Fruit fly (Drosophila melanogaster) whole organism, embryonic: Measurements from ENCODE around the gene CG8673.

Source experiments
- Aef1 ChIP-seq: fragments of 200-800 bp; sonication (Bioruptor generic); IDR thresholded peaks from 3 replicates; pipeline ENCODE4 v1.3.6; 2022; ENCODE audit warnings: missing biosample characterization, missing genetic modification characterization
- B-H2 ChIP-seq: fragments of 200-800 bp; sonication (Bioruptor generic); optimal IDR thresholded peaks from 2 replicates; lab custom pipeline; 2018; ENCODE audit warnings: missing biosample characterization, mild to moderate bottlenecking, missing genetic modification characterization
- CG10979 ChIP-seq: fragments of 200-800 bp; sonication (Bioruptor generic); optimal IDR thresholded peaks from 2 replicates; lab custom pipeline; 2018; ENCODE audit warnings: missing biosample characterization, mild to moderate bottlenecking, missing genetic modification characterization, moderate library complexity
- CG16863 ChIP-seq: fragments of 200-800 bp; sonication (Bioruptor generic); optimal IDR thresholded peaks from 3 replicates; lab custom pipeline; 2016; ENCODE audit warnings: missing biosample characterization, missing genetic modification characterization
- CG17186 ChIP-seq: fragments of 200-800 bp; sonication (Bioruptor generic); optimal IDR thresholded peaks from 3 replicates; lab custom pipeline; 2017; ENCODE audit warnings: missing biosample characterization, missing genetic modification reagents, missing genetic modification characterization
- CG18599 ChIP-seq: fragments of 200-800 bp; sonication (Bioruptor generic); optimal IDR thresholded peaks from 3 replicates; lab custom pipeline; 2017; ENCODE audit warnings: missing biosample characterization, missing genetic modification characterization, mild to moderate bottlenecking, moderate library complexity, missing genetic modification reagents
- CG2116 ChIP-seq: fragments of 200-800 bp; sonication (Bioruptor generic); optimal IDR thresholded peaks from 3 replicates; lab custom pipeline; 2018; ENCODE audit warnings: missing biosample characterization, mild to moderate bottlenecking, missing genetic modification characterization
- CG3163 ChIP-seq: fragments of 200-800 bp; sonication (Bioruptor generic); optimal IDR thresholded peaks from 3 replicates; lab custom pipeline; 2016; ENCODE audit warnings: missing biosample characterization, missing genetic modification characterization
- CG33213 ChIP-seq: fragments of 200-800 bp; sonication (Bioruptor generic); optimal IDR thresholded peaks from 3 replicates; lab custom pipeline; 2016; ENCODE audit warnings: missing biosample characterization, missing genetic modification characterization
- CG34224 ChIP-seq: fragments of 200-800 bp; sonication (Bioruptor generic); IDR thresholded peaks from 3 replicates; pipeline ENCODE4 v1.3.6; 2022; ENCODE audit warnings: missing biosample characterization, missing genetic modification characterization; ENCODE audit not compliant: partially characterized antibody
- CG3995 ChIP-seq: fragments of 200-800 bp; sonication (Bioruptor generic); optimal IDR thresholded peaks from 3 replicates; lab custom pipeline; 2016; ENCODE audit warnings: missing biosample characterization, missing genetic modification characterization
- CG5180 ChIP-seq: fragments of 200-800 bp; sonication (Bioruptor generic); optimal IDR thresholded peaks from 3 replicates; lab custom pipeline; 2017; ENCODE audit warnings: missing biosample characterization, missing genetic modification characterization, mild to moderate bottlenecking, moderate library complexity, missing genetic modification reagents
- CG5953 ChIP-seq: fragments of 200-800 bp; sonication (Bioruptor generic); IDR thresholded peaks from 2 replicates; pipeline ENCODE4 v1.3.6; 2022; ENCODE audit warnings: missing biosample characterization, missing genetic modification characterization
- CG6272 ChIP-seq: fragments of 200-800 bp; sonication (Bioruptor generic); IDR thresholded peaks from 2 replicates; pipeline ENCODE4 v1.3.6; 2022; ENCODE audit warnings: missing biosample characterization, missing genetic modification characterization
- CG6854 ChIP-seq: fragments of 200-800 bp; sonication (Bioruptor generic); optimal IDR thresholded peaks from 3 replicates; lab custom pipeline; 2017; ENCODE audit warnings: missing biosample characterization, mild to moderate bottlenecking, missing genetic modification characterization
- CG7987 ChIP-seq: fragments of 200-800 bp; sonication (Bioruptor generic); optimal IDR thresholded peaks from 2 replicates; lab custom pipeline; 2018; ENCODE audit warnings: missing biosample characterization, mild to moderate bottlenecking, missing genetic modification characterization, moderate library complexity
- CG8089 ChIP-seq: fragments of 200-800 bp; sonication (Bioruptor generic); optimal IDR thresholded peaks from 3 replicates; lab custom pipeline; 2016; ENCODE audit warnings: missing biosample characterization, missing genetic modification characterization
- CG8944 ChIP-seq: fragments of 200-800 bp; sonication (Bioruptor generic); optimal IDR thresholded peaks from 3 replicates; lab custom pipeline; 2016; ENCODE audit warnings: missing biosample characterization, missing genetic modification characterization
- CkIIα-i1 ChIP-seq: fragments of 200-800 bp; sonication (Bioruptor generic); IDR thresholded peaks from 2 replicates; pipeline ENCODE4 v1.3.6; 2022; ENCODE audit warnings: missing biosample characterization, missing genetic modification characterization
- D19B ChIP-seq: fragments of 200-800 bp; sonication (Bioruptor generic); optimal IDR thresholded peaks from 2 replicates; lab custom pipeline; 2017; ENCODE audit warnings: missing biosample characterization, mild to moderate bottlenecking, missing genetic modification characterization
- Dek ChIP-seq: fragments of 200-800 bp; sonication (Bioruptor generic); optimal IDR thresholded peaks from 3 replicates; lab custom pipeline; 2019; ENCODE audit warnings: missing biosample characterization, mild to moderate bottlenecking, missing genetic modification characterization, moderate library complexity
- Eip74EF ChIP-seq, 2 experiments: fragments of 200-800 bp in 1 of 2; fragments of >200 bp in 1 of 2; sonication (Bioruptor generic) in 1 of 2; optimal IDR thresholded peaks; 2 replicates each; lab custom pipeline; 2017 to 2019; ENCODE audit warnings: missing biosample characterization in 2 of 2, missing genetic modification characterization in 2 of 2, mild to moderate bottlenecking in 1 of 2, moderate library complexity in 1 of 2
- Ets97D ChIP-seq: fragments of 200-800 bp; sonication (Bioruptor generic); optimal IDR thresholded peaks from 3 replicates; lab custom pipeline; 2016; ENCODE audit warnings: missing biosample characterization, missing genetic modification characterization
- Gsc ChIP-seq: fragments of 200-800 bp; sonication (Bioruptor generic); IDR thresholded peaks from 2 replicates; pipeline ENCODE4 v1.3.6; 2022; ENCODE audit warnings: missing biosample characterization, missing genetic modification characterization
- Gug ChIP-seq: fragments of 200-800 bp; sonication (Bioruptor generic); IDR thresholded peaks from 4 replicates; pipeline ENCODE4 v1.3.6; 2022; ENCODE audit warnings: missing biosample characterization, missing genetic modification characterization
- Hr51 ChIP-seq, 2 experiments: fragments of 200-800 bp; sonication (Bioruptor generic); optimal IDR thresholded peaks; 2 replicates in 1 of 2; 3 replicates in 1 of 2; lab custom pipeline; 2016 to 2018; ENCODE audit warnings: missing biosample characterization in 2 of 2, missing genetic modification characterization in 2 of 2, mild to moderate bottlenecking in 1 of 2, moderate library complexity in 1 of 2
- NC2β ChIP-seq: fragments of 200-800 bp; sonication (Bioruptor generic); optimal IDR thresholded peaks from 2 replicates; lab custom pipeline; 2016; ENCODE audit warnings: missing biosample characterization, missing genetic modification characterization
- Oli ChIP-seq: fragments of 200-800 bp; sonication (Bioruptor generic); optimal IDR thresholded peaks from 2 replicates; lab custom pipeline; 2018; ENCODE audit warnings: missing biosample characterization, mild to moderate bottlenecking, missing genetic modification characterization, moderate library complexity
- Sox102F ChIP-seq: fragments of 200-800 bp; sonication (Bioruptor generic); optimal IDR thresholded peaks from 2 replicates; lab custom pipeline; 2018; ENCODE audit warnings: missing biosample characterization, mild to moderate bottlenecking, missing genetic modification characterization, moderate library complexity
- ac ChIP-seq: fragments of 200-800 bp; sonication (Bioruptor generic); optimal IDR thresholded peaks from 3 replicates; lab custom pipeline; 2017; ENCODE audit warnings: missing biosample characterization, mild to moderate bottlenecking, missing genetic modification characterization
- cato ChIP-seq: fragments of 200-800 bp; sonication (Bioruptor generic); optimal IDR thresholded peaks from 2 replicates; lab custom pipeline; 2016; ENCODE audit warnings: missing biosample characterization, missing genetic modification characterization, borderline replicate concordance
- dpn ChIP-seq, 2 experiments: fragments of 200-800 bp; sonication (Bioruptor generic); optimal IDR thresholded peaks; 3 replicates each; lab custom pipeline; 2016; ENCODE audit warnings: missing biosample characterization in 2 of 2, missing genetic modification characterization in 2 of 2
- fd64A ChIP-seq: fragments of 200-800 bp; sonication (Bioruptor generic); optimal IDR thresholded peaks from 3 replicates; lab custom pipeline; 2018; ENCODE audit warnings: missing biosample characterization, mild to moderate bottlenecking, missing genetic modification characterization
- hbn ChIP-seq: fragments of 200-800 bp; sonication (Bioruptor generic); IDR thresholded peaks from 2 replicates; pipeline ENCODE4 v1.3.6; 2022; ENCODE audit warnings: missing biosample characterization, missing genetic modification characterization; ENCODE audit not compliant: partially characterized antibody
- jumu ChIP-seq: fragments of 200-800 bp; sonication (Bioruptor generic); optimal IDR thresholded peaks from 3 replicates; lab custom pipeline; 2016; ENCODE audit warnings: missing biosample characterization, missing genetic modification characterization
- klu ChIP-seq: fragments of 200-800 bp; sonication (Bioruptor generic); IDR thresholded peaks from 2 replicates; pipeline ENCODE4 v1.3.6; 2022; ENCODE audit warnings: missing biosample characterization, missing genetic modification characterization
- lab ChIP-seq: fragments of 200-800 bp; sonication (Bioruptor generic); optimal IDR thresholded peaks from 3 replicates; lab custom pipeline; 2017; ENCODE audit warnings: missing biosample characterization, missing genetic modification characterization, mild to moderate bottlenecking, moderate library complexity, missing genetic modification reagents
- pb ChIP-seq: fragments of 200-800 bp; sonication (Bioruptor generic); optimal IDR thresholded peaks from 3 replicates; lab custom pipeline; 2016; ENCODE audit warnings: missing biosample characterization, missing genetic modification characterization
- phol ChIP-seq: fragments of 200-800 bp; sonication (Bioruptor generic); optimal IDR thresholded peaks from 3 replicates; lab custom pipeline; 2018; ENCODE audit warnings: missing biosample characterization, mild to moderate bottlenecking, missing genetic modification characterization, moderate library complexity
- pnt ChIP-seq: fragments of 200-800 bp; sonication (Bioruptor generic); optimal IDR thresholded peaks from 3 replicates; lab custom pipeline; 2016; ENCODE audit warnings: missing biosample characterization, missing genetic modification characterization
- pros ChIP-seq: fragments of 200-800 bp; sonication (Bioruptor generic); optimal IDR thresholded peaks from 3 replicates; lab custom pipeline; 2019; ENCODE audit warnings: missing biosample characterization, mild to moderate bottlenecking, missing genetic modification characterization, moderate library complexity
- rib ChIP-seq: fragments of 200-800 bp; sonication (Bioruptor generic); IDR thresholded peaks from 2 replicates; pipeline ENCODE4 v1.3.6; 2022; ENCODE audit warnings: missing biosample characterization, missing genetic modification characterization
- sima ChIP-seq: fragments of 200-800 bp; sonication (Bioruptor generic); optimal IDR thresholded peaks from 2 replicates; lab custom pipeline; 2016; ENCODE audit warnings: missing biosample characterization, missing genetic modification characterization
- sisA ChIP-seq: fragments of 200-800 bp; sonication (Bioruptor generic); IDR thresholded peaks from 2 replicates; pipeline ENCODE4 v1.3.6; 2022; ENCODE audit warnings: missing biosample characterization, missing genetic modification characterization
- sna ChIP-seq: fragments of 200-800 bp; sonication (Bioruptor generic); IDR thresholded peaks from 2 replicates; pipeline ENCODE4 v1.3.6; 2022; ENCODE audit warnings: missing biosample characterization, missing genetic modification characterization; ENCODE audit not compliant: partially characterized antibody
- unc-4 ChIP-seq: fragments of 200-800 bp; sonication (Bioruptor generic); IDR thresholded peaks from 2 replicates; pipeline ENCODE4 v1.3.6; 2022; ENCODE audit warnings: missing biosample characterization, missing genetic modification characterization; ENCODE audit not compliant: partially characterized antibody
- usp ChIP-seq: fragments of >200 bp; optimal IDR thresholded peaks from 2 replicates; lab custom pipeline; 2017; ENCODE audit warnings: missing biosample characterization, missing genetic modification characterization
- wdn ChIP-seq: fragments of 200-800 bp; sonication (Bioruptor generic); IDR thresholded peaks from 2 replicates; pipeline ENCODE4 v1.3.6; 2022; ENCODE audit warnings: missing biosample characterization, missing genetic modification characterization
- zen ChIP-seq: fragments of 200-800 bp; sonication (Bioruptor generic); optimal IDR thresholded peaks from 3 replicates; lab custom pipeline; 2018; ENCODE audit warnings: missing biosample characterization, mild to moderate bottlenecking, missing genetic modification characterization, moderate library complexity
- zen2 ChIP-seq: fragments of 200-800 bp; sonication (Bioruptor generic); IDR thresholded peaks from 3 replicates; pipeline ENCODE4 v1.3.6; 2022; ENCODE audit warnings: missing biosample characterization, missing genetic modification characterization; ENCODE audit not compliant: partially characterized antibody

CG8673 gene

dm6 chr2L:8164219-8164618, 40.1 kb downstream of the CG8673 start (continued):
- TF ChIP-seq CG8944 (GFP tag; lab: Kevin White, UChicago) (peak; percentile 61), cato (GFP tag; lab: Kevin White, UChicago) (peak; percentile 43), pb (GFP tag; lab: Kevin White, UChicago) (no peak), D19B (GFP tag; lab: Kevin White, UChicago) (no peak), Dek (tag; lab: Kevin White, UChicago) (peak; percentile 48), Ets97D (GFP tag; lab: Kevin White, UChicago) (peak; percentile 12), CG6272 (GFP tag; lab: Robert Waterston, UW) (no peak), sisA (GFP tag; lab: Robert Waterston, UW) (no peak), ac (GFP tag; lab: Kevin White, UChicago) (peak; percentile 85), CG3163 (peak; percentile 34), unc-4 (GFP tag; lab: Robert Waterston, UW) (no peak), CG2116 (GFP tag; lab: Kevin White, UChicago) (peak; percentile 59), Eip74EF (GFP tag; optimal IDR thresholded peaks at IDR 0.05; lab: Kevin White, UChicago) (peak in 1 of 2 experiments; percentile 55), CG3995 (GFP tag; lab: Kevin White, UChicago) (no peak), CG34224 (GFP tag; lab: Robert Waterston, UW) (no peak), zen2 (GFP tag; lab: Robert Waterston, UW) (no peak), usp (GFP tag; lab: Kevin White, UChicago) (no peak), CG6854 (GFP tag; lab: Kevin White, UChicago) (peak; percentile 58), phol (tag; lab: Kevin White, UChicago) (peak; percentile 35), Gsc (GFP tag; lab: Robert Waterston, UW) (no peak), Hr51 (GFP tag; optimal IDR thresholded peaks at IDR 0.05; lab: Kevin White, UChicago) (peak; percentile 36 to 49), klu (no peak), CG33213 (GFP tag; lab: Kevin White, UChicago) (peak; percentile 85), hbn (GFP tag; lab: Robert Waterston, UW) (no peak), CG10979 (tag; lab: Kevin White, UChicago) (peak; percentile 54), lab (GFP tag; lab: Kevin White, UChicago) (peak; percentile 88), CG16863 (GFP tag; lab: Kevin White, UChicago) (peak; percentile 81), Aef1 (GFP tag; lab: Robert Waterston, UW) (no peak), CG18599 (GFP tag; lab: Kevin White, UChicago) (peak; percentile 68), CG5953 (GFP tag; lab: Robert Waterston, UW) (peak; percentile 71; the same call in 1 of the 2 replicates), wdn (GFP tag; lab: Robert Waterston, UW) (no peak), NC2β (GFP tag; lab: Kevin White, UChicago) (peak; percentile 73), fd64A (GFP tag; lab: Kevin White, UChicago) (peak; percentile 92), Gug (no peak; the same call in 3 of the 4 replicates), dpn (GFP tag; optimal IDR thresholded peaks at IDR 0.05; lab: Kevin White, UChicago) (peak; percentile 45 to 58), CG7987 (GFP tag; lab: Kevin White, UChicago) (peak; percentile 88), CG5180 (GFP tag; lab: Kevin White, UChicago) (peak; percentile 75), CG8089 (GFP tag; lab: Kevin White, UChicago) (peak; percentile 77), CG17186 (peak; percentile 48), sna (GFP tag; lab: Robert Waterston, UW) (no peak), B-H2 (no peak), zen (tag; lab: Kevin White, UChicago) (peak; percentile 53), jumu (GFP tag; lab: Kevin White, UChicago) (peak; percentile 20), pros (GFP tag; lab: Kevin White, UChicago) (no peak), pnt (peak; percentile 57), Oli (tag; lab: Kevin White, UChicago) (peak; percentile 58), sima (GFP tag; lab: Kevin White, UChicago) (peak; percentile 50), Sox102F (peak; percentile 84), rib (GFP tag; lab: Robert Waterston, UW) (no peak), CkIIα-i1 (GFP tag; lab: Robert Waterston, UW) (no peak)
